Worm (Caenorhabditis elegans) whole organism, L3 larva: ENCODE measurements around the gene M04G7.1.

Experiments
- ZK546.5 ChIP-seq: sonication (generic microtip); optimal IDR thresholded peaks from 2 replicates; lab custom pipeline; 2017; ENCODE audit warnings: missing biosample characterization, missing genetic modification characterization
- aly-2 ChIP-seq: fragments of 150-350 bp; optimal IDR thresholded peaks from 2 replicates; lab custom pipeline; 2014; ENCODE audit warnings: missing biosample characterization, missing genetic modification characterization
- ceh-28 ChIP-seq: fragments of 150-350 bp; optimal IDR thresholded peaks from 2 replicates; lab custom pipeline; 2014; ENCODE audit warnings: missing biosample characterization, missing genetic modification reagents, missing genetic modification characterization
- ceh-9 ChIP-seq: sonication (generic microtip); optimal IDR thresholded peaks from 2 replicates; lab custom pipeline; 2018; ENCODE audit warnings: missing biosample characterization, missing genetic modification characterization
- egl-5 ChIP-seq: fragments of 150-350 bp; optimal IDR thresholded peaks from 2 replicates; lab custom pipeline; 2017; ENCODE audit warnings: missing biosample characterization, missing genetic modification reagents, missing genetic modification characterization, inconsistent platforms
- elt-1 ChIP-seq: fragments of 150-350 bp; optimal IDR thresholded peaks from 2 replicates; lab custom pipeline; 2014; ENCODE audit warnings: missing biosample characterization, missing genetic modification characterization
- elt-2 ChIP-seq: sonication (generic microtip); optimal IDR thresholded peaks from 2 replicates; lab custom pipeline; 2016; ENCODE audit warnings: missing genetic modification reagents, mild to moderate bottlenecking, missing genetic modification characterization, missing compliant biosample characterization
- elt-3 ChIP-seq, 3 experiments: fragments of 150-350 bp in 1 of 3; sonication (generic microtip) in 2 of 3; optimal IDR thresholded peaks; 2 replicates in 2 of 3; 4 replicates in 1 of 3; lab custom pipeline; 2014 to 2017; ENCODE audit warnings: missing biosample characterization in 3 of 3, missing genetic modification characterization in 3 of 3
- eor-1 ChIP-seq, 2 experiments: fragments of 150-350 bp; optimal IDR thresholded peaks; 2 replicates each; lab custom pipeline; 2014 to 2018; ENCODE audit warnings: missing biosample characterization in 2 of 2, missing genetic modification characterization in 2 of 2
- fkh-10 ChIP-seq: sonication (generic microtip); optimal IDR thresholded peaks from 2 replicates; lab custom pipeline; 2017; ENCODE audit warnings: missing biosample characterization, missing genetic modification reagents, missing genetic modification characterization
- fkh-2 ChIP-seq: fragments of 150-350 bp; optimal IDR thresholded peaks from 2 replicates; lab custom pipeline; 2014; ENCODE audit warnings: missing biosample characterization, missing genetic modification reagents, missing genetic modification characterization
- fos-1 ChIP-seq: fragments of 150-350 bp; optimal IDR thresholded peaks from 2 replicates; lab custom pipeline; 2014; ENCODE audit warnings: missing biosample characterization, missing genetic modification characterization
- jun-1 ChIP-seq: fragments of 150-350 bp; optimal IDR thresholded peaks from 2 replicates; lab custom pipeline; 2014; ENCODE audit warnings: missing biosample characterization, missing genetic modification reagents, missing genetic modification characterization
- lin-15B ChIP-seq: fragments of 150-350 bp; optimal IDR thresholded peaks from 2 replicates; lab custom pipeline; 2014; ENCODE audit warnings: missing biosample characterization, missing genetic modification characterization
- lin-39 ChIP-seq: fragments of 150-350 bp; optimal IDR thresholded peaks from 2 replicates; lab custom pipeline; 2018; ENCODE audit warnings: missing biosample characterization, missing genetic modification reagents, missing genetic modification characterization
- lsy-12 ChIP-seq: sonication (generic microtip); optimal IDR thresholded peaks from 2 replicates; lab custom pipeline; 2016; ENCODE audit warnings: mild to moderate bottlenecking, missing genetic modification characterization, missing compliant biosample characterization
- mml-1 ChIP-seq: fragments of 150-350 bp; sonication (generic microtip); optimal IDR thresholded peaks from 3 replicates; lab custom pipeline; 2014; ENCODE audit warnings: missing biosample characterization, missing genetic modification characterization
- nfya-1 ChIP-seq: sonication (generic microtip); optimal IDR thresholded peaks from 2 replicates; lab custom pipeline; 2017; ENCODE audit warnings: missing genetic modification characterization, mild to moderate bottlenecking, missing compliant biosample characterization, antibody characterized with exemption, moderate library complexity; ENCODE audit not compliant: insufficient read depth
- nhr-11 ChIP-seq: fragments of 150-350 bp; optimal IDR thresholded peaks from 2 replicates; lab custom pipeline; 2014; ENCODE audit warnings: missing biosample characterization, missing genetic modification characterization
- nhr-23 ChIP-seq: fragments of 150-350 bp; optimal IDR thresholded peaks from 2 replicates; lab custom pipeline; 2014; ENCODE audit warnings: missing biosample characterization, missing genetic modification reagents, missing genetic modification characterization
- nhr-237 ChIP-seq: fragments of 150-350 bp; optimal IDR thresholded peaks from 2 replicates; lab custom pipeline; 2014; ENCODE audit warnings: missing biosample characterization, missing genetic modification characterization
- nhr-28 ChIP-seq: fragments of 150-350 bp; optimal IDR thresholded peaks from 2 replicates; lab custom pipeline; 2014; ENCODE audit warnings: missing biosample characterization, missing genetic modification characterization
- nhr-67 ChIP-seq: fragments of 150-350 bp; optimal IDR thresholded peaks from 2 replicates; lab custom pipeline; 2014; ENCODE audit warnings: missing biosample characterization, missing genetic modification characterization
- nhr-77 ChIP-seq: fragments of 150-350 bp; optimal IDR thresholded peaks from 2 replicates; lab custom pipeline; 2014; ENCODE audit warnings: missing biosample characterization, missing genetic modification characterization
- pha-4 ChIP-seq: fragments of 150-350 bp; optimal IDR thresholded peaks from 2 replicates; lab custom pipeline; 2014; ENCODE audit warnings: missing biosample characterization, missing genetic modification reagents, missing genetic modification characterization
- pqm-1 ChIP-seq: fragments of 150-350 bp; optimal IDR thresholded peaks from 2 replicates; lab custom pipeline; 2017; ENCODE audit warnings: missing biosample characterization, missing genetic modification characterization, inconsistent platforms
- sea-2 ChIP-seq: fragments of 150-350 bp; sonication (generic microtip); optimal IDR thresholded peaks from 4 replicates; lab custom pipeline; 2014; ENCODE audit warnings: missing biosample characterization, missing genetic modification reagents, missing genetic modification characterization
- snpc-4 ChIP-seq: fragments of 150-350 bp; optimal IDR thresholded peaks from 2 replicates; lab custom pipeline; 2014; ENCODE audit warnings: missing biosample characterization, missing genetic modification characterization
- unc-39 ChIP-seq: sonication (generic microtip); optimal IDR thresholded peaks from 4 replicates; lab custom pipeline; 2017; ENCODE audit warnings: missing biosample characterization, missing genetic modification characterization
- zag-1 ChIP-seq: fragments of 150-350 bp; optimal IDR thresholded peaks from 2 replicates; lab custom pipeline; 2014; ENCODE audit warnings: missing biosample characterization, missing genetic modification characterization
- ztf-11 ChIP-seq: fragments of 150-350 bp; optimal IDR thresholded peaks from 2 replicates; lab custom pipeline; 2014; ENCODE audit warnings: missing biosample characterization, missing genetic modification characterization
- ztf-4 ChIP-seq: fragments of 150-350 bp; optimal IDR thresholded peaks from 2 replicates; lab custom pipeline; 2014; ENCODE audit warnings: missing biosample characterization, missing genetic modification characterization

Gene M04G7.1

ce11 chrIV:462050-462449, 6.5 kb downstream of the M04G7.1 start:
- TF ChIP-seq lsy-12 (tag; lab: Kevin White, UChicago): no peak
- TF ChIP-seq ZK546.5 (tag; lab: Kevin White, UChicago): no peak
- no peak for TF ChIP-seq nhr-237 (tag; lab: Kevin White, UChicago)
- TF ChIP-seq, all 47 proteins: peak for 0

DNA sequence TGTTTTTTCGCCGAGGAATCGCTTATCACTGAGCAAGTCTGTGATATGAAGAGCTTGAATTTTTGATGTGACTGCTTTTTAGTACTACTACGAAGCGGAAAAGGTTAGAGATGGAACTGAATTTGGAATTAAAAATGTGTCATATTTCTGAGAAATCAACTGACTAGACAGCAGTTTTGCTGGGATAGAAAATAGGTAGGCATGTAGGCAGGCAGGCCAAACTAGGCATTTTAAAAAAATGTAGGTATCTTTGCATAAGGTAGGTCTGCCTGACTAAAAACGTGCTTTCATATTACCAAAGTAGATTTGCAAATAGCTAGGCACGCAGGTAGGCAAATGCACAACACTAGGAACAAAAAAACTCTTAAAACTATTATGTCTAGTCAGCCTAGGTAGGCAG, 11.0 kb downstream of the M04G7.1 start:
- TF ChIP-seq jun-1 (tag; lab: Kevin White, UChicago): no peak
- no peak for TF ChIP-seq nhr-237 (tag; lab: Kevin White, UChicago)
- no peak for TF ChIP-seq nhr-11 (tag; lab: Kevin White, UChicago)
- no peak for TF ChIP-seq unc-39 (tag; lab: Kevin White, UChicago)
- no peak for TF ChIP-seq lin-15B (tag; lab: Kevin White, UChicago)
- TF ChIP-seq elt-2 (tag; lab: Kevin White, UChicago): no peak
- no peak for TF ChIP-seq pha-4 (tag; lab: Kevin White, UChicago)
- TF ChIP-seq ztf-11: no peak
- TF ChIP-seq nhr-67: no peak
- no peak for TF ChIP-seq pqm-1
- no peak for TF ChIP-seq mml-1 (tag; lab: Kevin White, UChicago)
- TF ChIP-seq lin-39 (tag; lab: Kevin White, UChicago): no peak
- TF ChIP-seq lsy-12 (tag; lab: Kevin White, UChicago): no peak
- no peak for TF ChIP-seq nhr-23 (tag; lab: Kevin White, UChicago)
- no peak for TF ChIP-seq nhr-77 (tag; lab: Kevin White, UChicago)
- no peak for TF ChIP-seq fkh-2 (tag; lab: Kevin White, UChicago)

DNA sequence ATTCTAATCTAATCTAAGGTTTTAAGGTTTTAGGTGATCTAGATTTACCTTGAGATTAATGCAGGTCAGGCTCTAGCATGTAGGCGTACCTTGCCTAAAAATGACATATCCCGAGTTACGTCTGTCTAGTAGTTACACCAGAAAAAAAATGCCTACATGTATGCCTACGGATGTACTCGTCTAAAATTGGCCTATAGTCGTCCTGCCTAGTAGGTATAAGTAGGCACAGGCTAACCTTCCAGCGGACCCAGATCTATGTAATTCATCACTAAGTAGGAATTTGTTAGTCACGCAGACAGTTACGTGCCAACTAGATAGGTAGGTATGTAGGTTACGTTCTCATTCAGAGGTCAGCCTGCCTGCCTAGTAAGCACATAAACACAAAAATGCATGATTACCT, 11.7 kb downstream of the M04G7.1 start:
- TF ChIP-seq elt-2 (tag; lab: Kevin White, UChicago) (no peak), fkh-10 (no peak), aly-2 (tag; lab: Kevin White, UChicago) (no peak), eor-1 (tag; optimal IDR thresholded peaks at IDR 0.05; lab: Kevin White, UChicago) (no peak), zag-1 (no peak), pha-4 (tag; lab: Kevin White, UChicago) (no peak), elt-1 (tag; lab: Kevin White, UChicago) (no peak), nhr-28 (tag; lab: Kevin White, UChicago) (no peak), lin-15B (tag; lab: Kevin White, UChicago) (no peak), nhr-23 (tag; lab: Kevin White, UChicago) (no peak), snpc-4 (tag; lab: Kevin White, UChicago) (no peak), ceh-9 (tag; lab: Kevin White, UChicago) (no peak)
- TF ChIP-seq, all 47 proteins: peak for 0

DNA sequence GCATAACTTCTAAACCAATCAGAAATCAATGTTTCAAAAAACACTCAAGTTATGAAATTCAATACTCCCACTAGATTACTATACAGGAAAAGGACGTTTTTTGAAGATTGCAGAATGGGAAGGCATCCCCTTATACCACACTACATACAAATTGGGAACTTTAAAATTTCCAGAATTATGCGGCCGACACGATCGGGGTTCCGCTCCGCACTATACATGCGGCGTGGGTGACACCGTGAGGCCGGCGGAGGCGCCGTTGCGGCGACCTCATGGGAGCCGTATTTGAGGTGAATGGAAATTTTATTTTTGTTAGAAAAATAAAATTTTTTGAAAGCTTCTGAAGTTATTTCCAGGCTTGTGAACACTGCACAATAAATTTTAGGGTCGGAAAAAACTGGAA, 12.7 kb downstream of the M04G7.1 start:
- TF ChIP-seq sea-2 (GFP tag; lab: Kevin White, UChicago) (no peak), ztf-4 (tag; lab: Kevin White, UChicago) (no peak)
- TF ChIP-seq, all 47 proteins: peak for 0

DNA sequence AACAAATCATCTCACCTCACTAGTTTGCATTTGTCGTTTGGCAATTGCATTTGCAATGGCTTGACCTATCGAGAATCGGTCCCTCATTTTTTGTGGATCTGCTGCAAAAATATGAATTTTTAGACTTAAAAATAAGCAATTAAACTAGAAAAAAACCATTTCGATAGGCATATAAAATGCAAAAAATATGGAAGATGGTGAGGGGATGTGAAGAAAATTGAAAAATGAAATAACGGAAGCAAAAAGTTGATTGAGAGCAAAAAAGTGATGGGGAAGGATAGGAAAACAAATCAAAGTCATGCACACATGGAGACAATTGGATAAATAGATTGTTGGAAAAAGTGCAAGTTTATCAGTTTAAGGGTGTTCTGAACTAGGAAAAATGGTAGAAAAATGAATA, 25.5 kb downstream of the M04G7.1 start, which contains the start of gene npr-37:
Gene npr-37 (minus strand): TSS at position 101 of the 400 bp plus-strand sequence.
- TF ChIP-seq elt-1 (tag; lab: Kevin White, UChicago) (no peak), zag-1 (no peak), nfya-1 (tag; lab: Kevin White, UChicago) (no peak), ztf-4 (tag; lab: Kevin White, UChicago) (no peak), egl-5 (tag; lab: Kevin White, UChicago) (no peak), fos-1 (no peak), ceh-28 (no peak)

DNA sequence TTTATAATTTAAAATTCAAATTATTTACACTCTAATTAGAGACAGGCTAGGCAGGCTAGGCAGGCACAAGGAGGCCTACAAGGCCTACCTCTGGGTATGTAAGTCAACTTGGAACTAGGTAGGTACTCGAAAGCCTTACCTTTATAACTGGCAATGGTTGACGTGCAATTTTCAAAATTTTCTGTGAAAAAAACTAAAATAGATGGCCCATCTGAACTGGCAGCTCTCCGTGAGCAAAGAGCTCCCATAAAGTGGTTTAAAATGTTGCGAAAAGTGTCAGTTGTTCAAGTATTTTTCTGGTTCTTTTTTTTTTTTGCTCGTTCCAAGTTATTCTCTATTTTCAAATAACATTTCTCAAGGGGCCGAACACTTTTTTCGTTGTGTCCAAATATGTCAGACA, 28.4 kb downstream of the M04G7.1 start:
- peak; percentile 3 for TF ChIP-seq egl-5 (tag; lab: Kevin White, UChicago)
- TF ChIP-seq lin-15B (tag; lab: Kevin White, UChicago): no peak
- TF ChIP-seq lin-39 (tag; lab: Kevin White, UChicago): peak; percentile 9
- no peak for TF ChIP-seq elt-3 (tag; optimal IDR thresholded peaks at IDR 0.05; lab: Kevin White, UChicago)
